Worm (Caenorhabditis elegans): ENCODE measurements around the gene srd-33.

The srd-33 gene

ce11 chrV:4877587-4877986 is 5.5 kb downstream of the srd-33 start, which contains the start of gene T19H12.6:
T19H12.6 (minus strand) TSS chrV:4877687.
- TF ChIP-seq ces-1 (GFP tag; optimal IDR thresholded peaks at IDR 0.05) = no peak

DNA sequence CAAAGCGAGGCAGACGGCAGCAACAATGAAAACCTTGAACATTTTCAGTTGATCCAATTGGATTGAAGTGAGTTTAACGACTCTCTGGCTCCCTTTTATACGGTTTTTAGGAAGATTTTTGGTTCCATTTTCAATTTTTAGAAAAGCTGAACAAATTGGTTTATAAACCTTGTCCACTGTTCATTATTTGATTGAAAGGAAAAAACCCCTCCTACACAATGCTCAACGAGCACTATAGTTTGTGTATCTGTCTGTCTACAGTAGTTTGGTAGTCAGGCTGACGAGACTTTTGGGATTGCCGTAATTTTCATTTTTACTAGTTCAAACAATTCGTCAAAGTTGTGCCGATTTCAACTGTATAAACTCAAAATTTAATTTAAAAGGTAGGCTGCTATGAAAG is 7.2 kb downstream of the srd-33 start, which contains the start of gene T19H12.15:
TSS of gene T19H12.15 (minus strand) at position 101 of the 400 bp plus-strand sequence.
- TF ChIP-seq hlh-4 (tag; optimal IDR thresholded peaks at IDR 0.05) (no peak), fos-1 (tag; optimal IDR thresholded peaks at IDR 0.05) (no peak), vab-15 (tag; optimal IDR thresholded peaks at IDR 0.05) (no peak), sup-37 (GFP tag; optimal IDR thresholded peaks at IDR 0.05) (no peak), nhr-28 (tag; optimal IDR thresholded peaks at IDR 0.05) (no peak), ces-1 (GFP tag; optimal IDR thresholded peaks at IDR 0.05) (no peak), efl-1 (optimal IDR thresholded peaks at IDR 0.05) (no peak), efl-1 (GFP tag; optimal IDR thresholded peaks at IDR 0.05 in 1 of 2) (no peak), unc-62 (GFP tag; optimal IDR thresholded peaks at IDR 0.05) (no peak), nhr-90 (tag; optimal IDR thresholded peaks at IDR 0.05; ENCODE audit: poor library complexity) (no peak), lin-15B (tag; optimal IDR thresholded peaks at IDR 0.05) (no peak), C34B4.2 (tag; optimal IDR thresholded peaks at IDR 0.05) (no peak), aha-1 (tag; optimal IDR thresholded peaks at IDR 0.05) (no peak), lin-39 (tag; optimal IDR thresholded peaks at IDR 0.05) (no peak), nhr-12 (tag; optimal IDR thresholded peaks at IDR 0.05) (no peak), ets-5 (GFP tag; IDR thresholded peaks at IDR 0.05) (no peak), nhr-77 (tag; optimal IDR thresholded peaks at IDR 0.05) (no peak), snu-23 (GFP tag; optimal IDR thresholded peaks at IDR 0.05) (no peak), mab-9 (GFP tag; IDR thresholded peaks at IDR 0.05) (no peak), egl-13 (tag; optimal IDR thresholded peaks at IDR 0.05) (no peak), fkh-4 (tag; optimal IDR thresholded peaks at IDR 0.05; ENCODE audit: borderline replicate concordance) (no peak)

- no peak for TF ChIP-seq aha-1 (tag; optimal IDR thresholded peaks at IDR 0.05)
- TF ChIP-seq mab-9 (GFP tag; IDR thresholded peaks at IDR 0.05) = no peak
- no peak for TF ChIP-seq elt-3 (tag; optimal IDR thresholded peaks at IDR 0.05)
- no peak for TF ChIP-seq zag-1 (tag; optimal IDR thresholded peaks at IDR 0.05)
- no peak for TF ChIP-seq nhr-19 (GFP tag; conservative IDR thresholded peaks at IDR 0.05)
- no peak for TF ChIP-seq unc-98 (GFP tag; IDR thresholded peaks at IDR 0.05)
- no peak for TF ChIP-seq unc-86 (tag; optimal IDR thresholded peaks at IDR 0.05)
- no peak for TF ChIP-seq zip-4 (GFP tag; optimal IDR thresholded peaks at IDR 0.05)
- TF ChIP-seq tbx-2 (tag; optimal IDR thresholded peaks at IDR 0.05) = no peak
- no peak for TF ChIP-seq mdl-1 (tag; optimal IDR thresholded peaks at IDR 0.05)
- TF ChIP-seq alr-1 (tag; optimal IDR thresholded peaks at IDR 0.05; ENCODE audit: borderline replicate concordance) = no peak
- TF ChIP-seq nhr-76 (tag; optimal IDR thresholded peaks at IDR 0.05) = no peak
- no peak for TF ChIP-seq nhr-12 (tag; optimal IDR thresholded peaks at IDR 0.05)
- no peak for TF ChIP-seq pax-3 (tag; optimal IDR thresholded peaks at IDR 0.05)
- no peak for TF ChIP-seq lin-14 (GFP tag; optimal IDR thresholded peaks at IDR 0.05)
Observed at ce11 chrV:4881377-4881776, 9.3 kb downstream of the srd-33 start, which contains the start of gene str-32. str-32 (minus strand) TSS chrV:4881477.

- TF ChIP-seq mef-2 (tag; optimal IDR thresholded peaks at IDR 0.05) (no peak), isw-1 (GFP tag; IDR thresholded peaks at IDR 0.05) (no peak), pqm-1 (tag; optimal IDR thresholded peaks at IDR 0.05) (no peak), ces-1 (GFP tag; optimal IDR thresholded peaks at IDR 0.05) (no peak), ama-1 (optimal IDR thresholded peaks at IDR 0.05) (no peak)
Observed at ce11 chrV:4884490-4884889, 12.4 kb downstream of the srd-33 start, which contains the start of gene T19H12.12. T19H12.12 (plus strand) TSS chrV:4884790.

DNA sequence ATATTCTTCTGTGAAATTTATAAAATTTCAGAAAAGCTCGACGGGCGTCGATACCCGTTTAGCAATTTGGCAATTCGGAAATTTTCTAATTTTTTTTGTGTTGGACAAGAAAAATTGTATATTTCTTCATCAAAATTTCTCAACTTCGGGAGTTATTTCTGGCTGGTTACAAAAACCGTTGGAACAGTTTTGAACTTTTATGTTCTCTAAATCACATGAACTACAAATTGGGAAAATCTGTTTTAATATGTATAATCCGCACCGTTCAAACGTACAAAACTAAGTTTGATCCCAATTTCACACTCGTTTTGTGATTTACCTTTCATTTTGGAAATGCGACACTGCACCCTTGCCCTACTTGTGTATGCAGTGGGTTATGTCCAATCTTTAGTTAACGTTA is 13.3 kb downstream of the srd-33 start, which contains the start of gene T19H12.3:
TSS of gene T19H12.3 (plus strand) at position 301 of the 400 bp plus-strand sequence.
- TF ChIP-seq nhr-20 (tag; optimal IDR thresholded peaks at IDR 0.05) (no peak), efl-1 (optimal IDR thresholded peaks at IDR 0.05) (no peak), efl-1 (GFP tag; optimal IDR thresholded peaks at IDR 0.05 in 1 of 2) (no peak), ceh-90 (tag; optimal IDR thresholded peaks at IDR 0.05) (no peak), ets-5 (GFP tag; IDR thresholded peaks at IDR 0.05) (no peak), nhr-85 (tag) (no peak), egl-13 (tag; optimal IDR thresholded peaks at IDR 0.05) (no peak), sup-37 (GFP tag; optimal IDR thresholded peaks at IDR 0.05) (no peak), lsy-2 (tag; optimal IDR thresholded peaks at IDR 0.05) (no peak), aha-1 (tag; optimal IDR thresholded peaks at IDR 0.05) (no peak), unc-62 (GFP tag; optimal IDR thresholded peaks at IDR 0.05) (no peak), unc-98 (GFP tag; IDR thresholded peaks at IDR 0.05) (no peak), blmp-1 (tag; optimal IDR thresholded peaks at IDR 0.05) (no peak), nhr-90 (tag; optimal IDR thresholded peaks at IDR 0.05; ENCODE audit: poor library complexity) (no peak), mep-1 (tag; optimal IDR thresholded peaks at IDR 0.05) (no peak), pqm-1 (tag; optimal IDR thresholded peaks at IDR 0.05) (no peak), grh-1 (GFP tag; IDR thresholded peaks at IDR 0.05) (no peak), pag-3 (tag; optimal IDR thresholded peaks at IDR 0.05; ENCODE audit: borderline replicate concordance, insufficient read depth) (no peak), lin-14 (GFP tag; optimal IDR thresholded peaks at IDR 0.05) (no peak), elt-2 (tag; optimal IDR thresholded peaks at IDR 0.05) (no peak)

Measured in whole organism, L1 larva.